Fruit fly (Drosophila melanogaster): ENCODE measurements around the gene loh.

DNA sequence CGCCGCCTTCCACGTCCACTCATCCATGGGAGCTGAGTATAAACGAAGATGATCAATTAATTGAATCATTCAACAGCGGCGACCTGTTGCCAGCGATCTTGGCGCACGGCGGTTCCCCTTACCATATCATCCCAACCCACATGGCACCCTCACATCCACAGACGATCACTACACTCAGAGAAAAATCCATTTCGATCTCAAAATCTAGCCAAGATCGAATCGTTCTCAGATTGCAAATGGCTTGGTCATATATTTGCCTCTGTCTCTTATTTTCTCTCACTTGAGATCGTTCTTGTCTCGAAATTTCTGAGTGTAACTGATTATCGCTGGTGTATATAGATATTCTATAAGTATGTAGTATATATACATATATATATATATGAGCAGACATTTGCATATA lies 26.1 kb downstream of the loh start:
- TF ChIP-seq tj (GFP tag; optimal IDR thresholded peaks at IDR 0.05) (no peak), Hr96 (GFP tag; optimal IDR thresholded peaks at IDR 0.05) (no peak), CG5204 (GFP tag; optimal IDR thresholded peaks at IDR 0.05) (no peak), Mnt (GFP tag; optimal IDR thresholded peaks at IDR 0.05) (no peak), kay (GFP tag; ENCODE audit: borderline replicate concordance) (peak; percentile 11), CG12768 (GFP tag; optimal IDR thresholded peaks at IDR 0.05) (no peak), CG7101 (tag; optimal IDR thresholded peaks at IDR 0.05) (no peak), CG7045 (GFP tag; optimal IDR thresholded peaks at IDR 0.05) (peak; percentile 15), pad (GFP tag; optimal IDR thresholded peaks at IDR 0.05) (no peak), cic (GFP tag; optimal IDR thresholded peaks at IDR 0.05) (no peak), ovo (GFP tag; optimal IDR thresholded peaks at IDR 0.05) (no peak), toe (GFP tag; optimal IDR thresholded peaks at IDR 0.05) (no peak), CG14711 (tag; optimal IDR thresholded peaks at IDR 0.05) (no peak)

All from whole organism, adult.